Worm (Caenorhabditis elegans) whole organism, late embryonic: ENCODE data around the gene egl-5.

Source experiments
- C08G9.2 ChIP-seq: sonication (generic microtip); optimal IDR thresholded peaks from 2 replicates; lab custom pipeline; 2016; ENCODE audit warnings: mild to moderate bottlenecking, missing genetic modification characterization, moderate library complexity, missing compliant biosample characterization
- C38D4.7 ChIP-seq: fragments of 200-800 bp; sonication (Bioruptor generic); optimal IDR thresholded peaks from 2 replicates; lab custom pipeline; 2018; ENCODE audit warnings: mild to moderate bottlenecking, missing genetic modification characterization, moderate library complexity, missing compliant biosample characterization
- F13H6.1 ChIP-seq: sonication (generic microtip); optimal IDR thresholded peaks from 2 replicates; lab custom pipeline; 2016; ENCODE audit warnings: missing genetic modification characterization, missing compliant biosample characterization
- K02D7.2 ChIP-seq: sonication (generic microtip); optimal IDR thresholded peaks from 2 replicates; lab custom pipeline; 2017; ENCODE audit warnings: mild to moderate bottlenecking, missing genetic modification characterization, missing compliant biosample characterization
- K09A11.1 ChIP-seq: sonication (generic microtip); optimal IDR thresholded peaks from 2 replicates; lab custom pipeline; 2017; ENCODE audit warnings: antibody characterized with exemption, mild to moderate bottlenecking, missing genetic modification characterization, missing compliant biosample characterization; ENCODE audit not compliant: insufficient read depth
- T23F11.4 ChIP-seq: fragments of 200-800 bp; sonication (Bioruptor generic); optimal IDR thresholded peaks from 2 replicates; lab custom pipeline; 2018; ENCODE audit warnings: mild to moderate bottlenecking, missing genetic modification characterization, missing compliant biosample characterization
- Y22D7AL.16 ChIP-seq: sonication (generic microtip); optimal IDR thresholded peaks from 2 replicates; lab custom pipeline; 2016; ENCODE audit warnings: missing genetic modification characterization, missing compliant biosample characterization
- ama-1 ChIP-seq: fragments of 150-350 bp; optimal IDR thresholded peaks from 2 replicates; lab custom pipeline; 2014
- ceh-19 ChIP-seq: fragments of 200-800 bp; sonication (Bioruptor generic); optimal IDR thresholded peaks from 2 replicates; lab custom pipeline; 2018; ENCODE audit warnings: mild to moderate bottlenecking, missing genetic modification characterization, missing compliant biosample characterization
- ceh-22 ChIP-seq: sonication (generic microtip); optimal IDR thresholded peaks from 2 replicates; lab custom pipeline; 2017; ENCODE audit warnings: missing biosample characterization, missing genetic modification characterization
- ceh-24 ChIP-seq: sonication (generic microtip); optimal IDR thresholded peaks from 2 replicates; lab custom pipeline; 2016; ENCODE audit warnings: mild to moderate bottlenecking, missing genetic modification characterization, missing compliant biosample characterization
- ceh-30 ChIP-seq: fragments of 150-350 bp; optimal IDR thresholded peaks from 2 replicates; lab custom pipeline; 2014; ENCODE audit warnings: missing biosample characterization, missing genetic modification characterization
- ceh-31 ChIP-seq: sonication (generic microtip); optimal IDR thresholded peaks from 2 replicates; lab custom pipeline; 2016; ENCODE audit warnings: missing genetic modification characterization, missing compliant biosample characterization
- ceh-45 ChIP-seq: fragments of 200-800 bp; sonication (Bioruptor generic); IDR thresholded peaks from 2 replicates; pipeline ENCODE4 v1.3.6; 2022; ENCODE audit warnings: missing genetic modification reagents, missing genetic modification characterization, missing compliant biosample characterization
- ceh-6 ChIP-seq: fragments of 200-800 bp; sonication (Bioruptor generic); optimal IDR thresholded peaks from 2 replicates; lab custom pipeline; 2018; ENCODE audit warnings: mild to moderate bottlenecking, missing genetic modification characterization, missing compliant biosample characterization
- ceh-9 ChIP-seq: sonication (generic microtip); optimal IDR thresholded peaks from 2 replicates; lab custom pipeline; 2016; ENCODE audit warnings: mild to moderate bottlenecking, missing genetic modification characterization, inconsistent platforms, missing compliant biosample characterization
- dmd-4 ChIP-seq: sonication (generic microtip); optimal IDR thresholded peaks from 2 replicates; lab custom pipeline; 2016; ENCODE audit warnings: borderline replicate concordance, missing genetic modification characterization, missing compliant biosample characterization
- dve-1 ChIP-seq: sonication (generic microtip); optimal IDR thresholded peaks from 2 replicates; lab custom pipeline; 2017; ENCODE audit warnings: antibody characterized with exemption, mild to moderate bottlenecking, missing genetic modification characterization, missing compliant biosample characterization
- elt-2 ChIP-seq: sonication (generic microtip); optimal IDR thresholded peaks from 2 replicates; lab custom pipeline; 2016; ENCODE audit warnings: missing genetic modification reagents, missing genetic modification characterization, missing compliant biosample characterization
- elt-4 ChIP-seq: sonication (generic microtip); optimal IDR thresholded peaks from 2 replicates; lab custom pipeline; 2016; ENCODE audit warnings: missing genetic modification characterization, missing compliant biosample characterization
- ets-4 ChIP-seq: sonication (generic microtip); optimal IDR thresholded peaks from 2 replicates; lab custom pipeline; 2016; ENCODE audit warnings: missing genetic modification characterization, missing compliant biosample characterization
- fkh-10 ChIP-seq: fragments of 150-350 bp; optimal IDR thresholded peaks from 2 replicates; lab custom pipeline; 2014; ENCODE audit warnings: missing biosample characterization, missing genetic modification reagents, missing genetic modification characterization
- fkh-6 ChIP-seq: sonication (generic microtip); optimal IDR thresholded peaks from 2 replicates; lab custom pipeline; 2016; ENCODE audit warnings: missing genetic modification characterization, missing compliant biosample characterization
- hlh-13 ChIP-seq: fragments of 200-800 bp; sonication (Bioruptor generic); optimal IDR thresholded peaks from 2 replicates; lab custom pipeline; 2018; ENCODE audit warnings: mild to moderate bottlenecking, missing genetic modification characterization, missing compliant biosample characterization
- hlh-30 ChIP-seq: sonication (generic microtip); optimal IDR thresholded peaks from 2 replicates; lab custom pipeline; 2017; ENCODE audit warnings: antibody characterized with exemption, missing genetic modification characterization, missing compliant biosample characterization; ENCODE audit not compliant: insufficient read depth
- hlh-8 ChIP-seq: sonication (generic microtip); optimal IDR thresholded peaks from 2 replicates; lab custom pipeline; 2016; ENCODE audit warnings: missing genotype, missing genetic modification characterization, missing compliant biosample characterization
- lim-6 ChIP-seq: sonication (generic microtip); optimal IDR thresholded peaks from 2 replicates; lab custom pipeline; 2016; ENCODE audit warnings: missing genetic modification characterization, missing compliant biosample characterization
- lin-11 ChIP-seq: fragments of 200-800 bp; sonication (Bioruptor generic); optimal IDR thresholded peaks from 2 replicates; lab custom pipeline; 2018; ENCODE audit warnings: mild to moderate bottlenecking, missing genetic modification characterization, missing compliant biosample characterization
- madf-2 ChIP-seq: sonication (generic microtip); optimal IDR thresholded peaks from 2 replicates; lab custom pipeline; 2017; ENCODE audit warnings: missing genetic modification characterization, missing compliant biosample characterization
- mec-3 ChIP-seq: sonication (generic microtip); optimal IDR thresholded peaks from 2 replicates; lab custom pipeline; 2016; ENCODE audit warnings: borderline replicate concordance, missing genetic modification characterization, missing compliant biosample characterization
- nhr-232 ChIP-seq: sonication (generic microtip); optimal IDR thresholded peaks from 2 replicates; lab custom pipeline; 2016; ENCODE audit warnings: missing genetic modification characterization, missing compliant biosample characterization
- npax-4 ChIP-seq: sonication (generic microtip); optimal IDR thresholded peaks from 2 replicates; lab custom pipeline; 2016; ENCODE audit warnings: missing genetic modification characterization, missing compliant biosample characterization
- odd-2 ChIP-seq: sonication (generic microtip); optimal IDR thresholded peaks from 2 replicates; lab custom pipeline; 2017; ENCODE audit warnings: antibody characterized with exemption, mild to moderate bottlenecking, missing genetic modification characterization, missing compliant biosample characterization
- pag-3 ChIP-seq: sonication (generic microtip); optimal IDR thresholded peaks from 2 replicates; lab custom pipeline; 2016; ENCODE audit warnings: missing compliant biosample characterization, missing genetic modification characterization, borderline replicate concordance
- pax-1 ChIP-seq: fragments of 150-350 bp; optimal IDR thresholded peaks from 2 replicates; lab custom pipeline; 2014; ENCODE audit warnings: missing biosample characterization, missing genetic modification characterization
- pha-2 ChIP-seq: sonication (generic microtip); optimal IDR thresholded peaks from 2 replicates; lab custom pipeline; 2017; ENCODE audit warnings: mild to moderate bottlenecking, missing genetic modification characterization, missing compliant biosample characterization
- pha-4 ChIP-seq: fragments of 150-350 bp; optimal IDR thresholded peaks from 2 replicates; lab custom pipeline; 2018; ENCODE audit warnings: missing biosample characterization, missing genetic modification reagents, missing genetic modification characterization
- pqm-1 ChIP-seq: sonication (generic microtip); optimal IDR thresholded peaks from 2 replicates; lab custom pipeline; 2016; ENCODE audit warnings: missing genetic modification characterization, missing compliant biosample characterization
- pros-1 ChIP-seq: fragments of 150-350 bp; optimal IDR thresholded peaks from 2 replicates; lab custom pipeline; 2014; ENCODE audit warnings: missing biosample characterization, missing genetic modification reagents, missing genetic modification characterization
- ref-2 ChIP-seq: sonication (generic microtip); optimal IDR thresholded peaks from 2 replicates; lab custom pipeline; 2016; ENCODE audit warnings: missing genetic modification characterization, missing compliant biosample characterization
- rnt-1 ChIP-seq: sonication (generic microtip); optimal IDR thresholded peaks from 2 replicates; lab custom pipeline; 2016; ENCODE audit warnings: missing genetic modification characterization, missing compliant biosample characterization
- sdc-2 ChIP-seq: sonication (generic microtip); optimal IDR thresholded peaks from 2 replicates; lab custom pipeline; 2016; ENCODE audit warnings: missing genotype, missing genetic modification characterization, missing compliant biosample characterization
- sox-4 ChIP-seq: sonication (generic microtip); optimal IDR thresholded peaks from 2 replicates; lab custom pipeline; 2017; ENCODE audit warnings: mild to moderate bottlenecking, missing genetic modification characterization, inconsistent platforms, missing compliant biosample characterization
- syd-9 ChIP-seq: sonication (generic microtip); optimal IDR thresholded peaks from 2 replicates; lab custom pipeline; 2016; ENCODE audit warnings: mild to moderate bottlenecking, missing genetic modification characterization, moderate library complexity, missing compliant biosample characterization
- tbx-2 ChIP-seq: sonication (generic microtip); optimal IDR thresholded peaks from 2 replicates; lab custom pipeline; 2016; ENCODE audit warnings: missing genetic modification characterization, missing compliant biosample characterization
- tbx-7 ChIP-seq: sonication (generic microtip); optimal IDR thresholded peaks from 2 replicates; lab custom pipeline; 2016; ENCODE audit warnings: missing genotype, missing genetic modification characterization, missing compliant biosample characterization
- ttx-3 ChIP-seq: sonication (generic microtip); optimal IDR thresholded peaks from 2 replicates; lab custom pipeline; 2016; ENCODE audit warnings: missing genetic modification reagents, missing genetic modification characterization, missing compliant biosample characterization
- unc-3 ChIP-seq, 2 experiments: fragments of 200-800 bp in 1 of 2; sonication (Bioruptor generic) in 1 of 2; sonication (generic microtip) in 1 of 2; conservative IDR thresholded peaks in 1 of 2; optimal IDR thresholded peaks in 1 of 2; 2 replicates each; pipeline versions ENCODE4 v1.3.6 to Lab custom; 2016 to 2022; ENCODE audit warnings: missing compliant biosample characterization in 2 of 2, missing genetic modification characterization in 2 of 2, missing genetic modification reagents in 1 of 2
- unc-42 ChIP-seq: sonication (generic microtip); optimal IDR thresholded peaks from 2 replicates; lab custom pipeline; 2016; ENCODE audit warnings: missing genotype, missing genetic modification characterization, missing compliant biosample characterization
- unc-55 ChIP-seq: sonication (generic microtip); optimal IDR thresholded peaks from 2 replicates; lab custom pipeline; 2017; ENCODE audit warnings: missing biosample characterization, missing genetic modification reagents, missing genetic modification characterization
- unc-86 ChIP-seq: sonication (generic microtip); optimal IDR thresholded peaks from 2 replicates; lab custom pipeline; 2016; ENCODE audit warnings: missing genetic modification characterization, missing compliant biosample characterization
- ztf-16 ChIP-seq: sonication (generic microtip); optimal IDR thresholded peaks from 2 replicates; lab custom pipeline; 2017; ENCODE audit warnings: missing genetic modification characterization, missing compliant biosample characterization

The egl-5 gene

ce11 chrIII:7858407-7859029 lies 44.3 kb downstream of the egl-5 start, which contains the start of the genes coq-5 and ufm-1:
TSS of gene coq-5 (minus strand) at chrIII:7858457.
TSS of gene ufm-1 (plus strand) at chrIII:7858979.
- TF ChIP-seq hlh-8 (peak; percentile 1), F13H6.1 (tag; lab: Kevin White, UChicago) (no peak), dve-1 (no peak), pqm-1 (tag; lab: Kevin White, UChicago) (peak; percentile 33), pag-3 (tag; lab: Kevin White, UChicago) (no peak), madf-2 (no peak), pax-1 (no peak), C08G9.2 (tag; lab: Kevin White, UChicago) (peak; percentile 73), K02D7.2 (tag; lab: Kevin White, UChicago) (no peak), ceh-45 (GFP tag; lab: Robert Waterston, UW) (no peak), unc-42 (tag; lab: Kevin White, UChicago) (peak; percentile 11), unc-55 (GFP tag; lab: Kevin White, UChicago) (no peak), ceh-9 (no peak), syd-9 (tag; lab: Kevin White, UChicago) (no peak), elt-4 (tag; lab: Kevin White, UChicago) (no peak), lin-11 (tag; lab: Kevin White, UChicago) (no peak), K09A11.1 (no peak), lim-6 (no peak), unc-86 (tag; lab: Kevin White, UChicago) (no peak), Y22D7AL.16 (tag; lab: Kevin White, UChicago) (no peak), ceh-31 (tag; lab: Kevin White, UChicago) (peak; percentile 77), ama-1 (lab: Kevin White, UChicago) (no peak), pros-1 (tag; lab: Kevin White, UChicago) (no peak), ceh-22 (tag; lab: Kevin White, UChicago) (no peak), nhr-232 (tag; lab: Kevin White, UChicago) (no peak), dmd-4 (no peak), pha-2 (no peak), C38D4.7 (GFP tag; lab: Kevin White, UChicago) (no peak), ets-4 (tag; lab: Kevin White, UChicago) (peak; percentile 49), ref-2 (tag; lab: Kevin White, UChicago) (no peak), mec-3 (tag; lab: Kevin White, UChicago) (no peak), unc-3 (GFP tag; conservative IDR thresholded peaks at IDR 0.05; lab: Robert Waterston, UW) (no peak), unc-3 (tag; optimal IDR thresholded peaks at IDR 0.05; lab: Kevin White, UChicago) (no peak), ceh-19 (GFP tag; lab: Kevin White, UChicago) (no peak), fkh-10 (GFP tag; lab: Kevin White, UChicago) (no peak), ceh-30 (no peak), hlh-30 (tag; lab: Kevin White, UChicago) (no peak), hlh-13 (GFP tag; lab: Kevin White, UChicago) (no peak), npax-4 (no peak), odd-2 (tag; lab: Kevin White, UChicago) (no peak), tbx-7 (tag; lab: Kevin White, UChicago) (peak; percentile 42), ceh-24 (tag; lab: Kevin White, UChicago) (no peak), ztf-16 (tag; lab: Kevin White, UChicago) (no peak), tbx-2 (tag; lab: Kevin White, UChicago) (peak; percentile 14), ttx-3 (no peak), fkh-6 (no peak), ceh-6 (GFP tag; lab: Kevin White, UChicago) (no peak), T23F11.4 (GFP tag; lab: Kevin White, UChicago) (no peak), sox-4 (tag; lab: Kevin White, UChicago) (no peak), elt-2 (peak; percentile 31), pha-4 (tag; lab: Kevin White, UChicago) (no peak), rnt-1 (tag; lab: Kevin White, UChicago) (no peak), sdc-2 (tag; lab: Kevin White, UChicago) (no peak)
